Worm (Caenorhabditis elegans) whole organism, early embryonic: ENCODE data around the gene Y55F3BL.6.

Experiments used
- aly-1 ChIP-seq: sonication (generic microtip); optimal IDR thresholded peaks from 2 replicates; lab custom pipeline; 2016; ENCODE audit warnings: missing genetic modification characterization, missing compliant biosample characterization
- ama-1 ChIP-seq: fragments of 150-350 bp; optimal IDR thresholded peaks from 2 replicates; lab custom pipeline; 2014
- ceh-36 ChIP-seq: sonication (generic microtip); optimal IDR thresholded peaks from 2 replicates; lab custom pipeline; 2016; ENCODE audit warnings: missing genetic modification characterization, inconsistent platforms, missing compliant biosample characterization
- ets-7 ChIP-seq: sonication (generic microtip); optimal IDR thresholded peaks from 2 replicates; lab custom pipeline; 2016; ENCODE audit warnings: missing genotype, missing genetic modification characterization, missing compliant biosample characterization
- flt-1 ChIP-seq: fragments of 200-800 bp; sonication (Bioruptor generic); IDR thresholded peaks from 2 replicates; pipeline ENCODE4 v1.3.6; 2022; ENCODE audit warnings: missing genetic modification characterization, missing compliant biosample characterization
- pes-1 ChIP-seq: fragments of 200-800 bp; sonication (Bioruptor generic); IDR thresholded peaks from 2 replicates; pipeline ENCODE4 v1.3.6; 2022; ENCODE audit warnings: missing genetic modification reagents, missing genetic modification characterization, missing compliant biosample characterization
- scrt-1 ChIP-seq: fragments of 200-800 bp; sonication (Bioruptor generic); IDR thresholded peaks from 2 replicates; pipeline ENCODE4 v1.3.6; 2022; ENCODE audit warnings: missing genetic modification characterization, missing compliant biosample characterization
- sea-1 ChIP-seq: fragments of 200-800 bp; sonication (Bioruptor generic); conservative IDR thresholded peaks from 2 replicates; pipeline ENCODE4 v1.3.6; 2022; ENCODE audit warnings: missing genetic modification characterization, missing compliant biosample characterization
- tbx-37 ChIP-seq: fragments of 200-800 bp; sonication (Bioruptor generic); conservative IDR thresholded peaks from 2 replicates; pipeline ENCODE4 v1.3.6; 2022; ENCODE audit warnings: missing genetic modification reagents, missing genetic modification characterization, missing compliant biosample characterization
- tra-4 ChIP-seq: sonication (generic microtip); optimal IDR thresholded peaks from 2 replicates; lab custom pipeline; 2017; ENCODE audit warnings: missing genetic modification characterization, missing compliant biosample characterization

- TF ChIP-seq pes-1 (no peak), tra-4 (tag; lab: Kevin White, UChicago) (no peak), flt-1 (GFP tag; lab: Robert Waterston, UW) (peak; percentile 41; the same call in 1 of the 2 replicates), aly-1 (tag; lab: Kevin White, UChicago) (no peak), scrt-1 (GFP tag; lab: Robert Waterston, UW) (no peak), ets-7 (no peak), ama-1 (lab: Kevin White, UChicago) (no peak), tbx-37 (GFP tag; lab: Robert Waterston, UW) (no peak), sea-1 (GFP tag; lab: Robert Waterston, UW) (no peak), ceh-36 (no peak)
These were observed 21.6 kb upstream of the Y55F3BL.6 start for ce11 chrIV:828427-828826.
